Fruit fly (Drosophila melanogaster) whole organism, larva: ENCODE measurements around the gene CG11037.

Experiments used
- noc ChIP-seq: fragments of 200-800 bp; sonication (Bioruptor generic); optimal IDR thresholded peaks from 3 replicates; lab custom pipeline; 2019; ENCODE audit warnings: missing biosample characterization, mild to moderate bottlenecking, missing genetic modification characterization, moderate library complexity

The CG11037 gene

DNA sequence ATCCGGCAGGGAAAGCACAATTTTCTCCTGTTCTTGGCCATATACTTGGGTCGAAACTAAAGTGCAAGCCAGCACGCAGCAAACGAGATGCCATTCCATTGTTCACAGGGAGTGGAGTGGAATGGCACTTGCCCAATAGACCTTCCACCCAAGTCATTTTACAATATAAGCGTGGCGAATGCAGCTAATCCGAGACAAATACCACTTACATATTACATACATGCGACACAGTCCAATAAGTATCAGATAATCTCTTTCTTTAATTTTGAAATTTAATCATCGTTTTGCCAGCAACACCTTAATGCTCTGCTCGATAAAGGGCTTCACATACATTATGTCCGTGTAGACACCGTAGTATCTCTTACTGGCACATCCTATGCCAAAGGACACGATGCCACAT is at the start of gene CG11037:
Gene CG11037, minus strand, starts transcription at position 101 of the 400 bp plus-strand sequence.
- no peak for TF ChIP-seq noc (tag; lab: Kevin White, UChicago)

- no peak for TF ChIP-seq noc (tag; lab: Kevin White, UChicago)
These were observed 48.4 kb upstream of the CG11037 start for dm6 chr3L:21009405-21010120.

dm6 chr3L:21008899-21009298 is 47.7 kb upstream of the CG11037 start:
- no peak for TF ChIP-seq noc (tag; lab: Kevin White, UChicago)

DNA sequence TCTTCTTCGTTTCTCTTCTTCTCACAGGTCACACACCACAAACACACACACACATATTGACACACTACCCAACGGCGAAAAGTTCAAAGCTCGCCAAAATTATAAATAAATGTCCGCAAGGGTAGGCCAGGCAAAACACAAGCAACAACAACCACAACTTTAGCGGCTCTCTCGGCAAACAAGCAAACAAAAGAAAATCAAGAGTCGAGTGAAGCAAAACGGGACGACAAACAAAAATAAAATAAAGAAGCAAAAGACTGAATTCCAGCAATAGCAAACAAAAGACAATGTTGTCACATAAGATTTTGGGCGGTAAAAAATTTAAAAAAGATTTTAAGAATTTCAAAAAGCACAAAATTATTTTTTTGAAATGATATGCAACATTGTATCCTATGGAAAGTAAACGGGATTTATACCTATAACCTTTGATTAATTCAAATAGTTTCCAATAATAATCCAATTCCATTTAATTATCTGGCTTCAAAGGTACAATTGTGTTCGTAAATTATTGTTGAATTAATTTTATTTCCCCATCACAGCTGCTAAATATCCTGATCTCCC is 47.1 kb upstream of the CG11037 start:
- no peak for TF ChIP-seq noc (tag; lab: Kevin White, UChicago)

DNA sequence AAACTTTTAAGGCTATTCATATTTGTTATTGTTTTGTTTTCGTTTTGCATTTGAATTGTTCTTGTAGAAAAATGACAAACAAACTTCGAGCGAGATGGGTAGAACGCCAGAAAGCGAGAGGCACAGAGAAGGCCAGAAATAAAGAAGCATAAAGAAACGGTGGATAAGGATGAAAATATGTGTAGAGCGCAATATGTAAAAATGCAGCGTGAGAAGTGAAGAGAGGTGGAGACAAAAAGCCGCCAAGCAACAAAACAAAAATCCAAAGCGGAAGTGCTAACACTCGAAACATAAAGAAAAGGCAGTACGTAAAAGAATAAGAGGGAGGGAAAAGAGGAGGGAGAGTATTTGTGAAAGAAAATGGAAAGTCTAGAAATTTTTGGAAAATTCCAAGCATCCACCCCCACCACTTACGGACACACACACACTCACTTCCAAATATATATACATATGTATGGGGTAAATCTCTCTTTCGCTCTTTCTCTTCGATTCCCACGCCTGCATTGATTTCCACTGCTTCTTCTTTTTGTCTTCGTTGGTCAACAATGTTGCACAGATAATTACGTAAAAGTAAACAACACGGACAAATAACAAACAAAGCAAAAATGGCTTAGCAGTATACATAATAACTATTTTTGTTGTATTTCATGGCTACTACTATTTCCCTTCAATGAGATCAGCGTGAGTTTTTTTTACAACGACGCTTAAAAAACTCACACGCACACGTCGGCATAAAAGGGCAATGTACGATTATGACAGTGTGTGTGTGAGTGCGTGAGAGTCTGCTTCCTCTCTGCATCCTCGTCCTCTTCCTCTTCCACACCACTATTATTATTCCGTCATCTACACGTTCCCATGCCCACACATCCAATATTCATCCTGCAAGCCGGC is 46.4 kb upstream of the CG11037 start:
- TF ChIP-seq noc (tag; lab: Kevin White, UChicago) = no peak

- no peak for TF ChIP-seq noc (tag; lab: Kevin White, UChicago)
These were observed 38.5 kb upstream of the CG11037 start for dm6 chr3L:20999639-21000038.

dm6 chr3L:20991373-20991772 is 30.2 kb upstream of the CG11037 start, which contains the start of gene CG12984:
CG12984 (plus strand) TSS chr3L:20991673.
- TF ChIP-seq noc (tag; lab: Kevin White, UChicago) = no peak

dm6 chr3L:20990231-20990630 is 29.0 kb upstream of the CG11037 start:
- no peak for TF ChIP-seq noc (tag; lab: Kevin White, UChicago)

DNA sequence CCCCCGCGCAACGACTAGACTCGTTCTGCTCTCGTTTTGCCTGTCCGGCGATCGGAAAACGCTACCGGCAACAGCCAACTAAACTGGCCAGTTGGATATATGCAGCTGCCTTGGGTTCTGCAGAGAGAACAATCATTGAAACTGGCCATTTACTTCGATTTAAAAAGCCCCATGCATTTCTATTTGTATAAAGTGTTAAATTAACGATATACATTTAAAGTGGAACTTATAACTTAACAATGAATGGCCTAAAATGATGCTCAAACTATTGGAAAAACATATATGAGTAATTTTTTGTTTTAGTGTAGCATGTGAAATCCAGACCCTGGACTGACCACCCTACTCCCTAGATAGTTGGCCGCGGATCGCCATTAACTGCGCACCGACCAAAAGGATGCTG is 27.7 kb upstream of the CG11037 start:
- TF ChIP-seq noc (tag; lab: Kevin White, UChicago) = no peak

DNA sequence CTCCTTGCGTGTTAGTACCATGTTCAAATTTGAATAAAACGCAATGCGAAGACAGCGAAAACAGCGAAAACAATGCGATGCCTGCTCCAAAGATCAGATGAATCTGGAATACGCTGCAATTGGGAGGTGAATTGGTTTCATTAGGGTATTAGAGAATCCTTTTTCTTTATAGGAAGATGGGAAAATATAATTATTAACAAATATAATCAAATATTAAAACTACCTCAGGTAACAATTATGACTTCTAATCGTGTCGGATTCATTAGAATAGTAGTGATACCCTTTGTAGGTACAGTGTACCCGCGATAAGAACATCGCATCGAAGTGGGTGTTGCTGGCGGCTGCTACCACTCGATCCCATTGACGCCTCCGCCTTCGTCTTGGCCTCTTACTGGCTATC is 26.7 kb upstream of the CG11037 start:
- no peak for TF ChIP-seq noc (tag; lab: Kevin White, UChicago)

- TF ChIP-seq noc (tag; lab: Kevin White, UChicago) = no peak
These were observed 25.8 kb upstream of the CG11037 start for dm6 chr3L:20986929-20987363.

- no peak for TF ChIP-seq noc (tag; lab: Kevin White, UChicago)
These were observed 23.4 kb upstream of the CG11037 start for dm6 chr3L:20984414-20985208.

DNA sequence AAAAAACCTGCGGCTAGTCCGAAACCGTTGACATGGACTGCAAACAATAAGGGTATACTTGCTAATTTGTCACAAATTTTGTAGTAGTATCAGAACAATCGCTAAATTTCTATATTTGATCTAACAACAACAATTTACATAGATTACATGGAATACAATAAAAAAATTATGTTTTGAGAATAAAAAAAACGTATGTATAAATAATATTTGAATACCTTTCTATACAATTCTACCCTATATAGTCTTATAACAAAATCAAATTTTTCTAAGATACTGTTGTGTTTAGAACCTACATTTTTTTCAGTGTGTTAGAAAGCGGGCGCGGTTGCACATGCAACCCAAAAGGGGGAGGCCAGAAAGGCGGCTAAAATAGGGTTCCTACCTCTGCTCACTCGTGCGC is 22.1 kb upstream of the CG11037 start:
- no peak for TF ChIP-seq noc (tag; lab: Kevin White, UChicago)

dm6 chr3L:20982544-20982943 is 21.4 kb upstream of the CG11037 start:
- no peak for TF ChIP-seq noc (tag; lab: Kevin White, UChicago)

dm6 chr3L:20981724-20982123 is 20.5 kb upstream of the CG11037 start:
- no peak for TF ChIP-seq noc (tag; lab: Kevin White, UChicago)
